Worm (Caenorhabditis elegans): Measurements from ENCODE around the gene str-228.

Gene str-228

DNA sequence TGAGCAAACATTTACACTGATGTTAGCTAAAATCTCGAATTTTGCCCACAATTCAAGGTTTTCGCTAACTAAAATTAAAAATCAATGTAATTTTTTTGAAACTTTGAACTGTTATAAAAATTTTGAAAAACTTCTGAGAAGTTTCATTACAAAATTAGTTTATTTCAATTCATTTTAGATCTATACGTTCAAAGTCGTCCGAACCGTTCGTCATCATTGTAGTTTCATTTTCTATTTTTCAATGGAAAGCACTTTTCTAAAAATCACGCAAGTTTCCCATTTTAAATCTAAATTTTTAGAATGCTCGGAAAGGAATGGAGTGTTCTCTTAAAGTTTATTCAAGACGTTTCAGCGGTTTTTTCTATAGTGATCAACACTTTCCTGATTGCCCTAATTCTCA, at the start of gene str-228:
Gene str-228, plus strand, starts transcription at position 301 of the 400 bp plus-strand sequence.
- no peak for TF ChIP-seq W03F9.2 (tag; optimal IDR thresholded peaks at IDR 0.05)
- TF ChIP-seq dao-5 (tag; optimal IDR thresholded peaks at IDR 0.05): no peak
- no peak for TF ChIP-seq him-1 (tag; optimal IDR thresholded peaks at IDR 0.05)

DNA sequence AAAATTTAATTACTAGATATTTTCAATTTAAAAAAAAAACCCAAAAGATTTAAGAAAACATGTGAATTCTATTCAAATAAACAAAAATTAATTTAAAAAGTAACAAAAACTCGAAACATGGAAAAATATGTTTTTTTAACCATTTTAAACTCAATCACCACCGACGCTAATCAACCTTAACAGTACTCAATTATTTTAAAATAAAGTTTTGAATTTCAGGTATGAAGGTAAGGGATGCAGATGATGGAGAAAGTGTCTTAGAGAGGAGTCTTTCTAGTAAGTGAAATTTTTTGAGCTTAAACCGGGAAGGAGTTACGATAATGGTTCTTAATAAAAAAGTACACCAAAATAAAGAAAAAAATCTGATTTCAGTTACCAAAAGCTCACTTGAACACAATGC, 46.5 kb upstream of the str-228 start, which contains the start of gene slc-28.1:
Gene slc-28.1, plus strand, starts transcription at position 301 of the 400 bp plus-strand sequence.
- TF ChIP-seq him-1 (tag; optimal IDR thresholded peaks at IDR 0.05) (no peak), W03F9.2 (tag; optimal IDR thresholded peaks at IDR 0.05) (no peak), dao-5 (tag; optimal IDR thresholded peaks at IDR 0.05) (no peak)

DNA sequence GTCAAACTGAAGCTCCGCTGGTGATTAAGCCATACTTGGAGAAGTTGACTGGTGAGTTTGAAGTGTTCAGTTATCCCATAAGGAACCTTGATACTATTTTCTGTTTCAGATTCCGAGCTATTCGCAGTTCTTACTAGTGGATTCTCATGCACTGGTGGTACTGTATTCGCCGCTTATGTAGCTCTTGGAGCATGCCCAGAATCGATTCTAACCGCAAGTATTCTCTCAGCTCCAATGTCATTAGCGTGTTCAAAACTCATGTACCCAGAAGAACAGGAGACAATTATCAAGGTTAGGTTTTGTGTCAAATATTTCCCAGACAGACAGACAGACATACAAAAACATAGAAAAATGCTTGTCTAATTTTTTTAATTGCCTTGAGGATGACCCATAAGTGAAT, 45.1 kb upstream of the str-228 start:
- TF ChIP-seq W03F9.2 (tag; optimal IDR thresholded peaks at IDR 0.05) (no peak), him-1 (tag; optimal IDR thresholded peaks at IDR 0.05) (no peak), dao-5 (tag; optimal IDR thresholded peaks at IDR 0.05) (no peak)

DNA sequence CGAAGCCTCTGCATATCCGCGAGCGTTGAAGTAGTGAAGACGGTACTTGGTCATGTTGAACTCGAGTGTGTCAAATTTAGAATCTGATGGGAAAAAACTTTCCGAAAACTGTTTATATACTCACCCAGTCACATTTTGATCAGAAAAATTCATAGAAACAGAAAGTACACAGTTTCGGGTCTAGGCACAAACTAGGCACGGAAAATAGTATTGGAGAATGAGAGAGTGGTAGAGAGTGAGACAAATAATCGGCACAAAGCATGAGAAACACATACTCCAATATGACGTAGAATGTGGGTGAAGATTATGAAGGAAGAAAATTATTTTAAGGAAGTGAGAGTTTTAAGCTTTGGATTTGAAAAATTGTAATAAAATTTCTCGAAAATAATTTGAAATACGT, 41.5 kb upstream of the str-228 start, which contains the start of gene gst-33:
Gene gst-33, minus strand, starts transcription at position 127 of the 400 bp plus-strand sequence.
- TF ChIP-seq W03F9.2 (tag; optimal IDR thresholded peaks at IDR 0.05): no peak
- TF ChIP-seq dao-5 (tag; optimal IDR thresholded peaks at IDR 0.05): no peak
- no peak for TF ChIP-seq him-1 (tag; optimal IDR thresholded peaks at IDR 0.05)

DNA sequence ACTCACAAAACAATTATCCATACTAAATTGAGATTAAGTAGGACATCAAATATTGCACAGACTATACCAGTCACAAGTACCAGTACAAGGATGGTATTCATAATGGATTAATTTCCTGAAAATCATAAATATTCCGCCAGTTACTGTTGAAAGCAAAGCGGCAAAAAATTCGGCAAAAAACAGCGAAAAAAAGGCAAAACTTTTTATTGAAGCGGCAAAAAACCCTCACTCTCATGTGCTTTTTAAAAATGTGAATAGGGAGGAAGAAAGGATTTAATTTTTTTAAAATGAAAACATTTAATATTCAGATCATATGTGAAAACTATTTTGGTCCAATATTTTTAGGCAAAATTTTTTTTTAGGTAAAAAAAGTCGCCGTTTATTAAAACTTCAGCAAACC, 39.2 kb upstream of the str-228 start, which contains the start of gene srbc-29:
Gene srbc-29, minus strand, starts transcription at position 101 of the 400 bp plus-strand sequence.
- TF ChIP-seq W03F9.2 (tag; optimal IDR thresholded peaks at IDR 0.05): no peak
- TF ChIP-seq him-1 (tag; optimal IDR thresholded peaks at IDR 0.05): no peak
- no peak for TF ChIP-seq dao-5 (tag; optimal IDR thresholded peaks at IDR 0.05)

DNA sequence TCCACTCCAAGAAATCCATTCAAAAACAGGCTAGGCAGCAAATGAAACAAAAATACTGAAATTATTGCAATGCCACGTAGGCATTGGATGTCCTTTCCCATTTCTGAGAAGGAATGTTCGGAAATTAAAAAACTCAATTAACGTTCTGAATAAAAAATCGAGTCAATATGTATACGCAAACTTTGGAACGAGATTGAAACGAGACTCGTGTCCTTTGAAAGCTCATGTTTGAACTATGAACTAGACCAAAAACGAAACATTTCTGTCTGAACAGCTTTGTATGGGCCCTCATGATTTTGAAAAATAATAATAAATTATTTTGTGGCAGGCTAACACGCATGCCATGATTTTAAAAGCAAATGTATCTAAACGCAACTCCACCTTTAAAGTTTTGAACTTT, 35.0 kb upstream of the str-228 start, which contains the start of gene oac-2:
Gene oac-2, minus strand, starts transcription at position 101 of the 400 bp plus-strand sequence.
- no peak for TF ChIP-seq dao-5 (tag; optimal IDR thresholded peaks at IDR 0.05)
- no peak for TF ChIP-seq him-1 (tag; optimal IDR thresholded peaks at IDR 0.05)
- TF ChIP-seq W03F9.2 (tag; optimal IDR thresholded peaks at IDR 0.05): no peak

DNA sequence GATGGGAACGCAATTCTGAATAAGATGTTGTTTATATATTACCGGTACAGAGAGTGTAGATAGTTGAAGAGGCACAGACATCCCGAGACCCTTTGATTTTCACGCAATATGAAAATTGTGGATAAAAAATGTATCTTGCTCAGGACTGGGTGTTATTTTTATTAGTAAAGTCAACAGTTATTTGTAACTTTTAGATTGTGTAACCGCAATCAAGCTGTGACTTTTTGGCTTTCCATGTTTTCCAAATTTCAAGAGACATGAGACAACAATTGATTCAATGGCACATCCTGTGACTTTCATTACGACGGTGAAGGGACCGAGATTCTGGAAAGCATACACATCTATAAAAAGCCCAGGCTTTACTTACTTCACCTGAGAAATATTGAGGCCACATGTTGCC, 33.8 kb upstream of the str-228 start:
- TF ChIP-seq dao-5 (tag; optimal IDR thresholded peaks at IDR 0.05): no peak
- TF ChIP-seq him-1 (tag; optimal IDR thresholded peaks at IDR 0.05): no peak
- no peak for TF ChIP-seq W03F9.2 (tag; optimal IDR thresholded peaks at IDR 0.05)

DNA sequence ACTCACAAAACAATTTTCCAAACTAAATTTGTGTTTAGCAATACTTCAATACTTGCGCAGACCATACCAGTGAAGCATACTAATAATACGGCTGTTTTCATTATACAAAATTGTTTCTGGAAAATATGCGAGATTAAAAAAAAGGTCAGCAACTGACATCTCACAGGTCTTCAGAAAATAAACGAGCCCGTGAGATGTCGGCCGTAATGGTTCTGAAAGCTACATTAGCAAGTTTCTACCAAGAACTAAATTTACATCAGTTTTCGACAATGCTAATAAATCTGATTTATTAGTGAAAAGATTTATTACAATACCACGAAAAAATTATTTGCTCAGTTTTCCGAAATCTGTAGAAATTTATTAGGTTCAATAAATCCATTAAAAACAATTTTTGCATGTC, 32.5 kb upstream of the str-228 start, which contains the start of gene srbc-31:
Gene srbc-31, minus strand, starts transcription at position 101 of the 400 bp plus-strand sequence.
- no peak for TF ChIP-seq him-1 (tag; optimal IDR thresholded peaks at IDR 0.05)
- no peak for TF ChIP-seq W03F9.2 (tag; optimal IDR thresholded peaks at IDR 0.05)
- TF ChIP-seq dao-5 (tag; optimal IDR thresholded peaks at IDR 0.05): no peak

DNA sequence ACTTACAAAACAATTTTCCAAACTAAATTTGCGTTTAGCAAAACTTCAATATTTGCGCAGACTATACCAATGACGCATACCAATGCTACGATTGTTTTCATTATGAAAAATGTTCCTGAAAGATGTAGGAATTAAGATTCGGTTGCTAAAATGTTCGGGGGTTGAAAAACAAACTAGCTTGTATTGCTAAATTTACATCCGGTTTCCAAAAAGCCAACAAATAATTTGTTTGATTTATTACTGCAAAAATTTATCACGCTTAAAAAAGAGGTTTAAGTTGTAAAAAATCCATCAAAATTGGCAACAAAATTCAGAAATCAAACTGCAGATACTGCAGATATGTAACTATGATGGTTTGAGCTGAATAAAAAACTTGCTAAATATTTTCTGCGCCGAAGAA, 29.6 kb upstream of the str-228 start, which contains the start of gene srbc-30:
Gene srbc-30, minus strand, starts transcription at position 101 of the 400 bp plus-strand sequence.
- no peak for TF ChIP-seq dao-5 (tag; optimal IDR thresholded peaks at IDR 0.05)
- no peak for TF ChIP-seq W03F9.2 (tag; optimal IDR thresholded peaks at IDR 0.05)
- TF ChIP-seq him-1 (tag; optimal IDR thresholded peaks at IDR 0.05): no peak

DNA sequence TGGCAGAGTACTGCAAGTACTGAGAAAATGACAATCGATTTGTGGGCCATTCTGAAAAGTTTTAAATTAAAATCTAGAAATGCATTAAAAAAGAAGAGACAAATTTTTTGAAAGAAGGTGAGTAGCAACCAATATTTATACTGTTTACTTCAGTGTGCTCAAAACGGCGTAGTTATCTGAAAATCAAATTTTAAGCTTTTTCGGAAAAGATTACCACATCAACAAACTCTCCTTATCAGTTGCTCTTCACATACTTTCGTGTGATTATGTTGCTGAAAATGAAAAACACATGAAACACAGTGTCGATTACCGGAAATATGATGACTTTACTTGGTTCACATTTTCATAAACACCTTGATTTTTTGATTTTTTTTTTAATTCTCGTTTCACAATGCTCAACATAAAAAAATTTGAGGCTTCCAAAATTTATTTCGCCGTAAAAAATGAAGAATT, 27.4 kb upstream of the str-228 start, which contains the start of gene lys-7:
Gene lys-7, minus strand, starts transcription at position 51 of the 453 bp plus-strand sequence.
- TF ChIP-seq him-1 (tag; optimal IDR thresholded peaks at IDR 0.05) (no peak), W03F9.2 (tag; optimal IDR thresholded peaks at IDR 0.05) (no peak), dao-5 (tag; optimal IDR thresholded peaks at IDR 0.05) (no peak)

DNA sequence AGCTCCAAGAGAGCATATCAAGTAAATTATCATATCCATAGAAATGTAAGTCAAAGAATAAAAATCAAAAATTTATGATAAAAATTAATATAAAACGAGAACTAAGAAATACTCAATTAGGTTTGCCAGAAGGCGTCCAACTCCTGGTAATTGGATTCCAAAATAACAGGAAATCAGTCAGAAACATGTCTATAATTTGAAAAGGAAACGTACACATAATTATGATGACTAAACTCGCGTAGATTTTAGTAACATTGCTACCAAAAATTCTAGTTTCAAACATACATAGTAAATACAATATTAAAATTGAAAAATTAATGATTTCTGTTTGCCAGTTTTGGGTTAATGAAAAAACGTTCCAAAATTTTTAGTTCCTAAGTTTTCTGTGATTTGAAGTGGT, 25.3 kb upstream of the str-228 start, which contains the start of gene srbc-33:
Gene srbc-33, minus strand, starts transcription at position 101 of the 400 bp plus-strand sequence.
- TF ChIP-seq him-1 (tag; optimal IDR thresholded peaks at IDR 0.05) (no peak), W03F9.2 (tag; optimal IDR thresholded peaks at IDR 0.05) (no peak), dao-5 (tag; optimal IDR thresholded peaks at IDR 0.05) (no peak)

DNA sequence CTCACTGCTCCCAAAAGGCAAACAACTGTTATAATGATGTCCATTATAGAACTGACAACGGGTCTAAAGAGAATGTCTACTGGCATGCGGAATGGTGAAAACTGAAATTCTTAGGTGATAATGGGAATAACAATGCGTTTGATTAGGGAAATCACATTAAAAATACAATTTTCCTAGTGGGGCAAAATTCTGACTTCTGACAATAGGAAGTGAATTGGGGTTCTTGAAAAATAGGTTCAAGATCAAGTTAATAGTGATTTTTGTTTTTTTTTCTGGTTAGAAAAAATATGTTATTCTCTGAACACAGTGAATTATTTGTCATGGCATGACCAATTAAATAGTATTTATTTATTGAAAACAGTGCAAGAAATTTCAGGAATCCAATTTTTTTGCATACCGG, 23.1 kb upstream of the str-228 start, which contains the start of gene srbc-32:
Gene srbc-32, minus strand, starts transcription at position 101 of the 400 bp plus-strand sequence.
- TF ChIP-seq dao-5 (tag; optimal IDR thresholded peaks at IDR 0.05) (no peak), him-1 (tag; optimal IDR thresholded peaks at IDR 0.05) (no peak), W03F9.2 (tag; optimal IDR thresholded peaks at IDR 0.05) (no peak)

DNA sequence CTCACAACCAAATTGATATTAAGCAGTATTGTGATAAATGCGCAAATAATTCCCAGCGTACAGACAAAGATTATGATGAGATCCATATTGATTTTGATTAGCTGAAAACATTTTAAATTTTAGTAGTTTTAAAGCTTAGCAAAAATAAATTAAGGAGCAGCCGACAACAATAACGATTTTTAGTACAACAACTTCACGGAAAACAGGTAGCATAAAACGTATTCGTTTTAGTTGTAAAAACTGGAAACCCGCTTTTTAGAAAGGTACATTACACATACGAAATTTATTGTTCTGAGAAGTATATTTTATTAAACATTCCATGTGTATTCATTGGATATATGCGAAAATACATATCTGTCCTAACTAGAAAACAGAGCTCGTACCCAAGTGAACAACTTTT, 19.5 kb upstream of the str-228 start, which contains the start of gene srbc-36:
Gene srbc-36, minus strand, starts transcription at position 101 of the 400 bp plus-strand sequence.
- TF ChIP-seq W03F9.2 (tag; optimal IDR thresholded peaks at IDR 0.05) (no peak), dao-5 (tag; optimal IDR thresholded peaks at IDR 0.05) (no peak), him-1 (tag; optimal IDR thresholded peaks at IDR 0.05) (no peak)

DNA sequence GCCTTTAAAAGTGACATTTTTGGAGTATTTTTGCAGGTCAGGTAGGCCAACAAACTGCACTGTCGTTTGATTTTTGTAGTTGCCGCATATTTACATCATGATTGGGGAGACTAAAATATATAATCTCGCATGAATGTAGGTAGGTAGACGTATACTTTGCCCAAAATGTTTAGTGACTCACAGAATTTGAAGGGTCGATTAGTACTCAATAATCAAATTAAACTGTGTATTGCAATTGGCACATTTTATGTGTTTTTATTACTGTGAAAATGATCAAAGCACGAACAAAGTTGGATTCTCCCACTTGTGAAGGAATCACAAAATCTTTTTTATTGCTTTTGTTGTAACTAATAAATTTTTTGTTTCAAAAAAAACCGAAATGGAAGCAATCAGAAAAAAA, 13.1 kb upstream of the str-228 start, which contains the start of gene C07G3.15:
Gene C07G3.15, minus strand, starts transcription at position 101 of the 400 bp plus-strand sequence.
- no peak for TF ChIP-seq W03F9.2 (tag; optimal IDR thresholded peaks at IDR 0.05)
- TF ChIP-seq him-1 (tag; optimal IDR thresholded peaks at IDR 0.05): no peak
- TF ChIP-seq dao-5 (tag; optimal IDR thresholded peaks at IDR 0.05): no peak
